Worm (Caenorhabditis elegans) whole organism, mixed stage, embryonic: Measurements from ENCODE around the gene mnm-2.

Experiments
- cnd-1 ChIP-seq: fragments of 200-800 bp; sonication (Bioruptor generic); optimal IDR thresholded peaks from 2 replicates; lab custom pipeline; 2018; ENCODE audit warnings: mild to moderate bottlenecking, missing genetic modification characterization, missing compliant biosample characterization
- elt-1 ChIP-seq: sonication (generic microtip); optimal IDR thresholded peaks from 2 replicates; lab custom pipeline; 2017; ENCODE audit warnings: missing genetic modification characterization, mild to moderate bottlenecking, missing compliant biosample characterization, antibody characterized with exemption, moderate library complexity, borderline replicate concordance; ENCODE audit not compliant: insufficient read depth
- lin-32 ChIP-seq: fragments of 200-800 bp; sonication (Bioruptor generic); optimal IDR thresholded peaks from 2 replicates; lab custom pipeline; 2018; ENCODE audit warnings: mild to moderate bottlenecking, missing genetic modification characterization, missing compliant biosample characterization
- mep-1 ChIP-seq: fragments of 150-350 bp; optimal IDR thresholded peaks from 2 replicates; lab custom pipeline; 2017; ENCODE audit warnings: missing biosample characterization, missing genetic modification reagents, missing genetic modification characterization, inconsistent platforms
- nhr-2 ChIP-seq: fragments of 150-350 bp; optimal IDR thresholded peaks from 2 replicates; lab custom pipeline; 2014; ENCODE audit warnings: missing biosample characterization, missing genetic modification characterization
- unc-39 ChIP-seq: fragments of 150-350 bp; optimal IDR thresholded peaks from 2 replicates; lab custom pipeline; 2014; ENCODE audit warnings: missing biosample characterization, missing genetic modification characterization

DNA sequence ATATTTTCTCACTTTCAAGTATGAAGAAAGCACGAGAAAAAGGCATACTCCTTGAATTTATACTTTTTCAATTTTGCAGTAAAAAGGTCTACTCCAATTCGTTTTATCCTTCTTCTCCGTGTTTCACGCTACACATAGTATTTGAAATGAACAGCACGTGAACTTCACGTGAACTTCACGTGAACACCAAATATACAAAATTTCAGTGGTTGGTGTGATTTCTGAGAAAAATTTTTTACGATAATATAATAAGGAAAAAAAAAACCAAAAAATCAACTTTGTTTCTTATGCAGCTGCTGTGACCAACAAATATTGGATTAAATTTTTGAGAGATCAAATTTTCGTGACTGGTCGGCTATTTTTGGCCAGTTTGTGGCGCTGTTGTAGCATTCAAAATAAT is 21.8 kb upstream of the mnm-2 start:
- no peak for TF ChIP-seq mep-1 (tag; lab: Kevin White, UChicago)
- TF ChIP-seq elt-1 (tag; lab: Kevin White, UChicago): no peak
- TF ChIP-seq unc-39 (tag; lab: Kevin White, UChicago): no peak
- TF ChIP-seq nhr-2 (tag; lab: Kevin White, UChicago): no peak
- no peak for TF ChIP-seq lin-32 (GFP tag; lab: Kevin White, UChicago)
- no peak for TF ChIP-seq cnd-1 (tag; lab: Kevin White, UChicago)
